Worm (Caenorhabditis elegans) whole organism, L1 larva: ENCODE measurements around the gene bud-13.

Experiments used
- C16A3.4 ChIP-seq: fragments of 150-350 bp; optimal IDR thresholded peaks from 2 replicates; lab custom pipeline; 2014; ENCODE audit warnings: missing biosample characterization, missing genetic modification characterization
- Y116A8C.19 ChIP-seq: sonication (generic microtip); optimal IDR thresholded peaks from 2 replicates; lab custom pipeline; 2016; ENCODE audit warnings: missing compliant biosample characterization, missing genetic modification characterization, borderline replicate concordance
- aha-1 ChIP-seq: fragments of 150-350 bp; optimal IDR thresholded peaks from 2 replicates; lab custom pipeline; 2014; ENCODE audit warnings: missing biosample characterization, missing genetic modification characterization
- ama-1 ChIP-seq: fragments of 150-350 bp; optimal IDR thresholded peaks from 2 replicates; lab custom pipeline; 2014
- blmp-1 ChIP-seq: fragments of 150-350 bp; optimal IDR thresholded peaks from 2 replicates; lab custom pipeline; 2014; ENCODE audit warnings: missing biosample characterization, missing genetic modification characterization
- ceh-63 ChIP-seq: fragments of 200-800 bp; sonication (Bioruptor generic); optimal IDR thresholded peaks from 2 replicates; lab custom pipeline; 2018; ENCODE audit warnings: mild to moderate bottlenecking, missing genetic modification characterization, missing compliant biosample characterization
- ceh-88 ChIP-seq: fragments of 200-800 bp; sonication (Bioruptor generic); IDR thresholded peaks from 2 replicates; pipeline ENCODE4 v1.3.6; 2022; ENCODE audit warnings: missing genetic modification characterization, missing compliant biosample characterization
- ceh-90 ChIP-seq: sonication (generic microtip); optimal IDR thresholded peaks from 2 replicates; lab custom pipeline; 2016; ENCODE audit warnings: missing genetic modification characterization, missing compliant biosample characterization
- ces-1 ChIP-seq: fragments of 150-350 bp; optimal IDR thresholded peaks from 2 replicates; lab custom pipeline; 2014; ENCODE audit warnings: missing biosample characterization, missing genetic modification reagents, missing genetic modification characterization
- dpl-1 ChIP-seq, 3 experiments: fragments of 150-350 bp in 2 of 3; sonication (generic microtip) in 1 of 3; optimal IDR thresholded peaks; 2 replicates each; lab custom pipeline; 2014 to 2017; ENCODE audit warnings: missing biosample characterization in 3 of 3, missing genetic modification characterization in 3 of 3, missing genetic modification reagents in 3 of 3
- efl-1 ChIP-seq, 4 experiments: fragments of 150-350 bp; optimal IDR thresholded peaks in 3 of 4; peaks in 1 of 4; 1 replicate in 1 of 4; 2 replicates in 3 of 4; lab custom pipeline; 2014; ENCODE audit warnings: missing biosample characterization in 2 of 4, missing genetic modification characterization in 2 of 4, missing genetic modification reagents in 2 of 4
- elt-3 ChIP-seq, 6 experiments: fragments of 150-350 bp in 1 of 6; sonication (generic microtip); optimal IDR thresholded peaks; 2 replicates each; lab custom pipeline; 2017 to 2018; ENCODE audit warnings: missing biosample characterization in 6 of 6, missing genetic modification characterization in 6 of 6, inconsistent platforms in 1 of 6
- ets-5 ChIP-seq: fragments of 200-800 bp; sonication (Bioruptor generic); IDR thresholded peaks from 2 replicates; pipeline ENCODE4 v1.3.6; 2022; ENCODE audit warnings: missing genetic modification characterization, missing compliant biosample characterization
- fkh-4 ChIP-seq: sonication (generic microtip); optimal IDR thresholded peaks from 2 replicates; lab custom pipeline; 2016; ENCODE audit warnings: missing compliant biosample characterization, missing genetic modification characterization, borderline replicate concordance
- fos-1 ChIP-seq: fragments of 150-350 bp; optimal IDR thresholded peaks from 2 replicates; lab custom pipeline; 2014; ENCODE audit warnings: missing biosample characterization, missing genetic modification characterization
- hpl-2 ChIP-seq: fragments of 150-350 bp; optimal IDR thresholded peaks from 2 replicates; lab custom pipeline; 2014; ENCODE audit warnings: missing biosample characterization, missing genetic modification reagents, missing genetic modification characterization
- irx-1 ChIP-seq: sonication (generic microtip); optimal IDR thresholded peaks from 2 replicates; lab custom pipeline; 2016; ENCODE audit warnings: missing genetic modification characterization, missing compliant biosample characterization
- isw-1 ChIP-seq: fragments of 200-800 bp; sonication (Bioruptor generic); IDR thresholded peaks from 2 replicates; pipeline ENCODE4 v1.3.6; 2022; ENCODE audit warnings: missing genetic modification characterization, missing compliant biosample characterization
- jun-1 ChIP-seq: fragments of 150-350 bp; optimal IDR thresholded peaks from 2 replicates; lab custom pipeline; 2014; ENCODE audit warnings: missing biosample characterization, missing genetic modification reagents, missing genetic modification characterization
- lin-13 ChIP-seq: fragments of 150-350 bp; optimal IDR thresholded peaks from 2 replicates; lab custom pipeline; 2014; ENCODE audit warnings: missing biosample characterization, missing genetic modification reagents, missing genetic modification characterization
- lin-39 ChIP-seq: fragments of 150-350 bp; optimal IDR thresholded peaks from 2 replicates; lab custom pipeline; 2014; ENCODE audit warnings: missing biosample characterization, missing genetic modification reagents, missing genetic modification characterization
- lir-3 ChIP-seq: sonication (generic microtip); optimal IDR thresholded peaks from 2 replicates; lab custom pipeline; 2016; ENCODE audit warnings: mild to moderate bottlenecking, missing genetic modification characterization, moderate library complexity, missing compliant biosample characterization; ENCODE audit not compliant: poor library complexity
- mdl-1 ChIP-seq, 2 experiments: fragments of 150-350 bp; optimal IDR thresholded peaks; 2 replicates each; lab custom pipeline; 2014 to 2017; ENCODE audit warnings: missing biosample characterization in 2 of 2, missing genetic modification characterization in 2 of 2, inconsistent platforms in 1 of 2
- mef-2 ChIP-seq: fragments of 150-350 bp; optimal IDR thresholded peaks from 2 replicates; lab custom pipeline; 2014; ENCODE audit warnings: missing biosample characterization, missing genetic modification characterization
- mep-1 ChIP-seq: fragments of 150-350 bp; optimal IDR thresholded peaks from 2 replicates; lab custom pipeline; 2014; ENCODE audit warnings: missing biosample characterization, missing genetic modification characterization
- nhr-11 ChIP-seq: fragments of 150-350 bp; optimal IDR thresholded peaks from 2 replicates; lab custom pipeline; 2014; ENCODE audit warnings: missing biosample characterization, missing genetic modification characterization
- nhr-12 ChIP-seq: sonication (generic microtip); optimal IDR thresholded peaks from 2 replicates; lab custom pipeline; 2017; ENCODE audit warnings: missing biosample characterization, missing genetic modification characterization
- nhr-47 ChIP-seq: sonication (generic microtip); optimal IDR thresholded peaks from 2 replicates; lab custom pipeline; 2016; ENCODE audit warnings: mild to moderate bottlenecking, missing genetic modification characterization, moderate library complexity, missing compliant biosample characterization
- nhr-71 ChIP-seq: sonication (generic microtip); optimal IDR thresholded peaks from 2 replicates; lab custom pipeline; 2016; ENCODE audit warnings: mild to moderate bottlenecking, missing genetic modification characterization, moderate library complexity, missing compliant biosample characterization
- nhr-84 ChIP-seq: sonication (generic microtip); optimal IDR thresholded peaks from 2 replicates; lab custom pipeline; 2017; ENCODE audit warnings: missing biosample characterization, missing genetic modification characterization
- nhr-85 ChIP-seq: sonication (generic microtip); peaks from one replicate; lab custom pipeline; 2016; ENCODE audit warnings: missing genetic modification characterization, inconsistent platforms, missing compliant biosample characterization
- pag-3 ChIP-seq: sonication (generic microtip); optimal IDR thresholded peaks from 2 replicates; lab custom pipeline; 2017; ENCODE audit warnings: missing genetic modification characterization, mild to moderate bottlenecking, missing compliant biosample characterization, antibody characterized with exemption, borderline replicate concordance; ENCODE audit not compliant: insufficient read depth
- rnt-1 ChIP-seq: sonication (generic microtip); optimal IDR thresholded peaks from 2 replicates; lab custom pipeline; 2016; ENCODE audit warnings: mild to moderate bottlenecking, missing genetic modification characterization, moderate library complexity, missing compliant biosample characterization
- skn-1 ChIP-seq: fragments of 150-350 bp; optimal IDR thresholded peaks from 2 replicates; lab custom pipeline; 2014; ENCODE audit warnings: missing biosample characterization, missing genetic modification characterization
- swsn-7 ChIP-seq: sonication (generic microtip); optimal IDR thresholded peaks from 2 replicates; lab custom pipeline; 2016; ENCODE audit warnings: missing genetic modification characterization, missing compliant biosample characterization
- unc-130 ChIP-seq: fragments of 150-350 bp; optimal IDR thresholded peaks from 2 replicates; lab custom pipeline; 2017; ENCODE audit warnings: missing biosample characterization, missing genetic modification characterization, inconsistent platforms
- unc-62 ChIP-seq: fragments of 150-350 bp; optimal IDR thresholded peaks from 2 replicates; lab custom pipeline; 2014; ENCODE audit warnings: missing biosample characterization, missing genetic modification reagents, missing genetic modification characterization
- unc-86 ChIP-seq: sonication (generic microtip); optimal IDR thresholded peaks from 2 replicates; lab custom pipeline; 2016; ENCODE audit warnings: missing genetic modification characterization, missing compliant biosample characterization
- xbp-1 ChIP-seq: sonication (generic microtip); optimal IDR thresholded peaks from 2 replicates; lab custom pipeline; 2016; ENCODE audit warnings: missing genetic modification characterization, missing compliant biosample characterization
- ztf-4 ChIP-seq: fragments of 150-350 bp; optimal IDR thresholded peaks from 2 replicates; lab custom pipeline; 2014; ENCODE audit warnings: missing biosample characterization, missing genetic modification characterization

Gene bud-13

ce11 chrIII:8967639-8968038, at the start of gene bud-13, which contains the start of gene rpap-2:
Gene bud-13 (minus strand): TSS chrIII:8967727.
Gene rpap-2 (plus strand): TSS chrIII:8967967.
- peak; percentile 15 for TF ChIP-seq mep-1 (tag; lab: Kevin White, UChicago)
- peak; percentile 63 for TF ChIP-seq rnt-1 (tag; lab: Kevin White, UChicago)
- no peak for TF ChIP-seq ceh-88 (GFP tag; lab: Robert Waterston, UW)
- no peak for TF ChIP-seq mdl-1 (tag; optimal IDR thresholded peaks at IDR 0.05; lab: Kevin White, UChicago)
- TF ChIP-seq lin-39 (tag; lab: Kevin White, UChicago), result no peak
- TF ChIP-seq lir-3 (tag; lab: Kevin White, UChicago), result peak; percentile 27
- no peak for TF ChIP-seq efl-1 (optimal IDR thresholded peaks at IDR 0.05; lab: Kevin White, UChicago)
- peak in 1 of 2 experiments; percentile 11 for TF ChIP-seq efl-1 (GFP tag; optimal IDR thresholded peaks at IDR 0.05 in 1 of 2; lab: Kevin White, UChicago)
- no peak for TF ChIP-seq unc-130 (tag; lab: Kevin White, UChicago)
- TF ChIP-seq ces-1 (GFP tag; lab: Kevin White, UChicago), result no peak
- TF ChIP-seq nhr-12 (tag; lab: Kevin White, UChicago), result no peak
- no peak for TF ChIP-seq fos-1 (tag; lab: Kevin White, UChicago)
- no peak for TF ChIP-seq ama-1
- TF ChIP-seq irx-1 (tag; lab: Kevin White, UChicago), result no peak
- no peak for TF ChIP-seq nhr-84 (tag; lab: Kevin White, UChicago)
- TF ChIP-seq lin-13 (GFP tag; lab: Kevin White, UChicago), result no peak
- no peak for TF ChIP-seq Y116A8C.19 (tag; lab: Kevin White, UChicago)
- TF ChIP-seq hpl-2 (GFP tag; lab: Kevin White, UChicago), result no peak
- peak; percentile 27 for TF ChIP-seq nhr-47 (tag; lab: Kevin White, UChicago)
- TF ChIP-seq ztf-4 (tag; lab: Kevin White, UChicago), result no peak
- TF ChIP-seq swsn-7 (tag; lab: Kevin White, UChicago), result no peak
- peak; percentile 32 for TF ChIP-seq fkh-4 (tag; lab: Kevin White, UChicago)
- TF ChIP-seq aha-1, result no peak
- no peak for TF ChIP-seq nhr-11 (tag; lab: Kevin White, UChicago)
- no peak for TF ChIP-seq jun-1 (tag; lab: Kevin White, UChicago)
- TF ChIP-seq xbp-1 (tag; lab: Kevin White, UChicago), result no peak
- no peak for TF ChIP-seq elt-3 (tag; optimal IDR thresholded peaks at IDR 0.05; lab: Kevin White, UChicago)
- TF ChIP-seq ceh-90 (tag; lab: Kevin White, UChicago), result peak; percentile 65
- no peak for TF ChIP-seq pag-3
- TF ChIP-seq dpl-1 (GFP tag; optimal IDR thresholded peaks at IDR 0.05; lab: Kevin White, UChicago), result peak in 1 of 3 experiments; percentile 12
- no peak for TF ChIP-seq skn-1 (tag; lab: Kevin White, UChicago)
- TF ChIP-seq isw-1 (GFP tag; lab: Robert Waterston, UW), result no peak

ce11 chrIII:9017181-9017651, 49.7 kb upstream of the bud-13 start, which contains the start of gene F59B2.12:
Gene F59B2.12 (plus strand): TSS chrIII:9017601.
- no peak for TF ChIP-seq ceh-63
- TF ChIP-seq lin-13 (GFP tag; lab: Kevin White, UChicago), result no peak
- no peak for TF ChIP-seq C16A3.4 (tag; lab: Kevin White, UChicago)
- no peak for TF ChIP-seq unc-86 (tag; lab: Kevin White, UChicago)
- no peak for TF ChIP-seq ets-5 (GFP tag; lab: Robert Waterston, UW)
- TF ChIP-seq mef-2 (tag; lab: Kevin White, UChicago), result no peak
- TF ChIP-seq nhr-11 (tag; lab: Kevin White, UChicago), result no peak

ce11 chrIII:9012309-9012708, 44.8 kb upstream of the bud-13 start, which contains the start of gene F59B2.9:
Gene F59B2.9 (minus strand): TSS chrIII:9012409.
- TF ChIP-seq xbp-1 (tag; lab: Kevin White, UChicago), result no peak
- TF ChIP-seq nhr-71 (tag; lab: Kevin White, UChicago), result no peak
- TF ChIP-seq mdl-1 (tag; optimal IDR thresholded peaks at IDR 0.05; lab: Kevin White, UChicago), result no peak
- no peak for TF ChIP-seq blmp-1 (tag; lab: Kevin White, UChicago)
- TF ChIP-seq unc-62 (GFP tag; lab: Kevin White, UChicago), result no peak
- TF ChIP-seq nhr-85 (tag; lab: Kevin White, UChicago), result no peak
- no peak for TF ChIP-seq nhr-12 (tag; lab: Kevin White, UChicago)
